Worm (Caenorhabditis elegans) whole organism, L1 larva: ENCODE results near the gene ZK632.11.
A peak's percentile ranks its signal among the peaks of the same experiment; 100 is the strongest.

ENCODE experiments used
- C04F5.9 ChIP-seq: sonication (generic microtip); optimal IDR thresholded peaks from 2 replicates; lab custom pipeline; 2016; ENCODE audit warnings: missing genetic modification characterization, missing compliant biosample characterization
- C16A3.4 ChIP-seq: fragments of 150-350 bp; optimal IDR thresholded peaks from 2 replicates; lab custom pipeline; 2014; ENCODE audit warnings: missing biosample characterization, missing genetic modification characterization
- F16B12.6 ChIP-seq: fragments of 150-350 bp; optimal IDR thresholded peaks from 2 replicates; lab custom pipeline; 2014; ENCODE audit warnings: missing biosample characterization, missing genetic modification characterization
- Y116A8C.19 ChIP-seq: sonication (generic microtip); optimal IDR thresholded peaks from 2 replicates; lab custom pipeline; 2016; ENCODE audit warnings: missing compliant biosample characterization, missing genetic modification characterization, borderline replicate concordance
- aha-1 ChIP-seq: fragments of 150-350 bp; optimal IDR thresholded peaks from 2 replicates; lab custom pipeline; 2014; ENCODE audit warnings: missing biosample characterization, missing genetic modification characterization
- aly-2 ChIP-seq: fragments of 150-350 bp; optimal IDR thresholded peaks from 2 replicates; lab custom pipeline; 2014; ENCODE audit warnings: missing biosample characterization, missing genetic modification characterization
- blmp-1 ChIP-seq: fragments of 150-350 bp; optimal IDR thresholded peaks from 2 replicates; lab custom pipeline; 2014; ENCODE audit warnings: missing biosample characterization, missing genetic modification characterization
- ceh-63 ChIP-seq: fragments of 200-800 bp; sonication (Bioruptor generic); optimal IDR thresholded peaks from 2 replicates; lab custom pipeline; 2018; ENCODE audit warnings: mild to moderate bottlenecking, missing genetic modification characterization, missing compliant biosample characterization
- ceh-88 ChIP-seq: fragments of 200-800 bp; sonication (Bioruptor generic); IDR thresholded peaks from 2 replicates; pipeline ENCODE4 v1.3.6; 2022; ENCODE audit warnings: missing genetic modification characterization, missing compliant biosample characterization
- dpl-1 ChIP-seq, 3 experiments: fragments of 150-350 bp in 2 of 3; sonication (generic microtip) in 1 of 3; optimal IDR thresholded peaks; 2 replicates each; lab custom pipeline; 2014 to 2017; ENCODE audit warnings: missing biosample characterization in 3 of 3, missing genetic modification characterization in 3 of 3, missing genetic modification reagents in 3 of 3
- dsc-1 ChIP-seq: sonication (generic microtip); optimal IDR thresholded peaks from 2 replicates; lab custom pipeline; 2016; ENCODE audit warnings: mild to moderate bottlenecking, missing genetic modification characterization, missing compliant biosample characterization
- efl-1 ChIP-seq, 4 experiments: fragments of 150-350 bp; optimal IDR thresholded peaks in 3 of 4; peaks in 1 of 4; 1 replicate in 1 of 4; 2 replicates in 3 of 4; lab custom pipeline; 2014; ENCODE audit warnings: missing biosample characterization in 2 of 4, missing genetic modification characterization in 2 of 4, missing genetic modification reagents in 2 of 4
- efl-3 ChIP-seq: fragments of 200-800 bp; sonication (Bioruptor generic); optimal IDR thresholded peaks from 2 replicates; lab custom pipeline; 2018; ENCODE audit warnings: mild to moderate bottlenecking, missing genetic modification characterization, missing compliant biosample characterization
- elt-2 ChIP-seq: sonication (generic microtip); optimal IDR thresholded peaks from 2 replicates; lab custom pipeline; 2016; ENCODE audit warnings: missing genetic modification characterization, mild to moderate bottlenecking, inconsistent platforms, missing compliant biosample characterization, missing genetic modification reagents
- fkh-4 ChIP-seq: sonication (generic microtip); optimal IDR thresholded peaks from 2 replicates; lab custom pipeline; 2016; ENCODE audit warnings: missing compliant biosample characterization, missing genetic modification characterization, borderline replicate concordance
- hlh-17 ChIP-seq: fragments of 200-800 bp; sonication (Bioruptor generic); optimal IDR thresholded peaks from 2 replicates; lab custom pipeline; 2018; ENCODE audit warnings: missing genetic modification characterization, mild to moderate bottlenecking, missing compliant biosample characterization, moderate library complexity, borderline replicate concordance
- hlh-4 ChIP-seq: sonication (generic microtip); optimal IDR thresholded peaks from 2 replicates; lab custom pipeline; 2016; ENCODE audit warnings: mild to moderate bottlenecking, missing genetic modification characterization, missing compliant biosample characterization
- irx-1 ChIP-seq: sonication (generic microtip); optimal IDR thresholded peaks from 2 replicates; lab custom pipeline; 2016; ENCODE audit warnings: missing genetic modification characterization, missing compliant biosample characterization
- lin-13 ChIP-seq: fragments of 150-350 bp; optimal IDR thresholded peaks from 2 replicates; lab custom pipeline; 2014; ENCODE audit warnings: missing biosample characterization, missing genetic modification reagents, missing genetic modification characterization
- lin-14 ChIP-seq: fragments of 200-800 bp; sonication (Bioruptor generic); optimal IDR thresholded peaks from 2 replicates; lab custom pipeline; 2018; ENCODE audit warnings: mild to moderate bottlenecking, missing genetic modification characterization, moderate library complexity, missing compliant biosample characterization
- lin-35 ChIP-seq, 2 experiments: fragments of 150-350 bp; optimal IDR thresholded peaks; 2 replicates each; lab custom pipeline; 2014; ENCODE audit warnings: missing biosample characterization in 2 of 2, missing genetic modification characterization in 2 of 2, missing genetic modification reagents in 2 of 2
- lir-3 ChIP-seq: sonication (generic microtip); optimal IDR thresholded peaks from 2 replicates; lab custom pipeline; 2016; ENCODE audit warnings: mild to moderate bottlenecking, missing genetic modification characterization, moderate library complexity, missing compliant biosample characterization; ENCODE audit not compliant: poor library complexity
- mab-9 ChIP-seq: fragments of 200-800 bp; sonication (Bioruptor generic); IDR thresholded peaks from 2 replicates; pipeline ENCODE4 v1.3.6; 2022; ENCODE audit warnings: missing genetic modification reagents, missing genetic modification characterization, missing compliant biosample characterization
- nhr-11 ChIP-seq: fragments of 150-350 bp; optimal IDR thresholded peaks from 2 replicates; lab custom pipeline; 2014; ENCODE audit warnings: missing biosample characterization, missing genetic modification characterization
- nhr-12 ChIP-seq: sonication (generic microtip); optimal IDR thresholded peaks from 2 replicates; lab custom pipeline; 2017; ENCODE audit warnings: missing biosample characterization, missing genetic modification characterization
- nhr-20 ChIP-seq: sonication (generic microtip); optimal IDR thresholded peaks from 2 replicates; lab custom pipeline; 2016; ENCODE audit warnings: mild to moderate bottlenecking, missing genetic modification characterization, missing compliant biosample characterization
- nhr-237 ChIP-seq: fragments of 150-350 bp; optimal IDR thresholded peaks from 2 replicates; lab custom pipeline; 2014; ENCODE audit warnings: missing biosample characterization, missing genetic modification characterization
- nhr-28 ChIP-seq: fragments of 150-350 bp; optimal IDR thresholded peaks from 2 replicates; lab custom pipeline; 2014; ENCODE audit warnings: missing biosample characterization, missing genetic modification characterization
- nhr-47 ChIP-seq: sonication (generic microtip); optimal IDR thresholded peaks from 2 replicates; lab custom pipeline; 2016; ENCODE audit warnings: mild to moderate bottlenecking, missing genetic modification characterization, moderate library complexity, missing compliant biosample characterization
- nhr-71 ChIP-seq: sonication (generic microtip); optimal IDR thresholded peaks from 2 replicates; lab custom pipeline; 2016; ENCODE audit warnings: mild to moderate bottlenecking, missing genetic modification characterization, moderate library complexity, missing compliant biosample characterization
- nhr-77 ChIP-seq: fragments of 150-350 bp; optimal IDR thresholded peaks from 2 replicates; lab custom pipeline; 2014; ENCODE audit warnings: missing biosample characterization, missing genetic modification characterization
- nhr-84 ChIP-seq: sonication (generic microtip); optimal IDR thresholded peaks from 2 replicates; lab custom pipeline; 2017; ENCODE audit warnings: missing biosample characterization, missing genetic modification characterization
- nhr-85 ChIP-seq: sonication (generic microtip); peaks from one replicate; lab custom pipeline; 2016; ENCODE audit warnings: missing genetic modification characterization, inconsistent platforms, missing compliant biosample characterization
- pag-3 ChIP-seq: sonication (generic microtip); optimal IDR thresholded peaks from 2 replicates; lab custom pipeline; 2017; ENCODE audit warnings: missing genetic modification characterization, mild to moderate bottlenecking, missing compliant biosample characterization, antibody characterized with exemption, borderline replicate concordance; ENCODE audit not compliant: insufficient read depth
- pqm-1 ChIP-seq: sonication (generic microtip); optimal IDR thresholded peaks from 3 replicates; lab custom pipeline; 2017; ENCODE audit warnings: missing biosample characterization, missing genetic modification characterization
- skn-1 ChIP-seq: fragments of 150-350 bp; optimal IDR thresholded peaks from 2 replicates; lab custom pipeline; 2014; ENCODE audit warnings: missing biosample characterization, missing genetic modification characterization
- snpc-4 ChIP-seq: fragments of 150-350 bp; optimal IDR thresholded peaks from 2 replicates; lab custom pipeline; 2014; ENCODE audit warnings: missing biosample characterization, missing genetic modification characterization
- sptf-1 ChIP-seq: fragments of 150-350 bp; optimal IDR thresholded peaks from 2 replicates; lab custom pipeline; 2014; ENCODE audit warnings: missing biosample characterization, missing genetic modification characterization
- swsn-7 ChIP-seq: sonication (generic microtip); optimal IDR thresholded peaks from 2 replicates; lab custom pipeline; 2016; ENCODE audit warnings: missing genetic modification characterization, missing compliant biosample characterization
- tbx-2 ChIP-seq: sonication (generic microtip); optimal IDR thresholded peaks from 2 replicates; lab custom pipeline; 2016; ENCODE audit warnings: missing genetic modification characterization, missing compliant biosample characterization
- unc-130 ChIP-seq: fragments of 150-350 bp; optimal IDR thresholded peaks from 2 replicates; lab custom pipeline; 2017; ENCODE audit warnings: missing biosample characterization, missing genetic modification characterization, inconsistent platforms
- unc-30 ChIP-seq: sonication (generic microtip); optimal IDR thresholded peaks from 2 replicates; lab custom pipeline; 2017; ENCODE audit warnings: missing biosample characterization, missing genetic modification characterization
- unc-62 ChIP-seq: fragments of 150-350 bp; optimal IDR thresholded peaks from 2 replicates; lab custom pipeline; 2014; ENCODE audit warnings: missing biosample characterization, missing genetic modification reagents, missing genetic modification characterization
- unc-86 ChIP-seq: sonication (generic microtip); optimal IDR thresholded peaks from 2 replicates; lab custom pipeline; 2016; ENCODE audit warnings: missing genetic modification characterization, missing compliant biosample characterization
- vab-15 ChIP-seq: sonication (generic microtip); optimal IDR thresholded peaks from 2 replicates; lab custom pipeline; 2017; ENCODE audit warnings: missing genotype, mild to moderate bottlenecking, missing genetic modification characterization, missing compliant biosample characterization
- xbp-1 ChIP-seq: sonication (generic microtip); optimal IDR thresholded peaks from 2 replicates; lab custom pipeline; 2016; ENCODE audit warnings: missing genetic modification characterization, missing compliant biosample characterization
- zag-1 ChIP-seq: fragments of 150-350 bp; optimal IDR thresholded peaks from 2 replicates; lab custom pipeline; 2014; ENCODE audit warnings: missing biosample characterization, missing genetic modification characterization
- zip-4 ChIP-seq: fragments of 200-800 bp; sonication (Bioruptor generic); optimal IDR thresholded peaks from 2 replicates; lab custom pipeline; 2018; ENCODE audit warnings: mild to moderate bottlenecking, missing genetic modification characterization, moderate library complexity, missing compliant biosample characterization
- ztf-11 ChIP-seq, 2 experiments: sonication (generic microtip); optimal IDR thresholded peaks; 2 replicates each; lab custom pipeline; 2016 to 2017; ENCODE audit warnings: missing genetic modification characterization in 2 of 2, missing biosample characterization in 1 of 2, missing compliant biosample characterization in 1 of 2
- ztf-4 ChIP-seq: fragments of 150-350 bp; optimal IDR thresholded peaks from 2 replicates; lab custom pipeline; 2014; ENCODE audit warnings: missing biosample characterization, missing genetic modification characterization

The ZK632.11 gene

ce11 chrIII:9823748-9824147 lies 4.0 kb upstream of the ZK632.11 start:
- peak; percentile 51 for TF ChIP-seq nhr-85 (tag; lab: Kevin White, UChicago)
- TF ChIP-seq dpl-1 (GFP tag; optimal IDR thresholded peaks at IDR 0.05; lab: Kevin White, UChicago), result no peak
- no peak for TF ChIP-seq Y116A8C.19 (tag; lab: Kevin White, UChicago)

- TF ChIP-seq nhr-20 (tag; lab: Kevin White, UChicago) (peak; percentile 31), pqm-1 (tag; lab: Kevin White, UChicago) (no peak), unc-62 (GFP tag; lab: Kevin White, UChicago) (no peak), hlh-4 (tag; lab: Kevin White, UChicago) (no peak), nhr-71 (tag; lab: Kevin White, UChicago) (peak; percentile 61), aha-1 (tag; lab: Kevin White, UChicago) (no peak), efl-1 (optimal IDR thresholded peaks at IDR 0.05; lab: Kevin White, UChicago) (no peak), efl-1 (GFP tag; optimal IDR thresholded peaks at IDR 0.05 in 1 of 2; lab: Kevin White, UChicago) (no peak), vab-15 (no peak), nhr-77 (tag; lab: Kevin White, UChicago) (no peak), hlh-17 (GFP tag; lab: Kevin White, UChicago) (no peak), nhr-28 (tag; lab: Kevin White, UChicago) (no peak), dpl-1 (GFP tag; optimal IDR thresholded peaks at IDR 0.05; lab: Kevin White, UChicago) (no peak), tbx-2 (tag; lab: Kevin White, UChicago) (no peak), unc-86 (tag; lab: Kevin White, UChicago) (no peak), lin-14 (GFP tag; lab: Kevin White, UChicago) (no peak), nhr-85 (tag; lab: Kevin White, UChicago) (peak; percentile 81), ceh-63 (GFP tag; lab: Kevin White, UChicago) (no peak), dsc-1 (tag; lab: Kevin White, UChicago) (no peak), lin-35 (GFP tag; optimal IDR thresholded peaks at IDR 0.05; lab: Kevin White, UChicago) (no peak), C04F5.9 (no peak), Y116A8C.19 (tag; lab: Kevin White, UChicago) (no peak), sptf-1 (no peak), snpc-4 (tag; lab: Kevin White, UChicago) (no peak), nhr-84 (tag; lab: Kevin White, UChicago) (no peak), nhr-12 (no peak), nhr-11 (tag; lab: Kevin White, UChicago) (no peak), zip-4 (GFP tag; lab: Kevin White, UChicago) (no peak), efl-3 (GFP tag; lab: Kevin White, UChicago) (no peak), nhr-47 (peak; percentile 38), F16B12.6 (no peak), skn-1 (tag; lab: Kevin White, UChicago) (no peak), irx-1 (tag; lab: Kevin White, UChicago) (no peak), unc-130 (tag; lab: Kevin White, UChicago) (no peak), blmp-1 (no peak), ztf-4 (tag; lab: Kevin White, UChicago) (no peak), fkh-4 (no peak), lin-13 (GFP tag; lab: Kevin White, UChicago) (peak; percentile 8), ztf-11 (tag; optimal IDR thresholded peaks at IDR 0.05; lab: Kevin White, UChicago) (no peak), pag-3 (no peak), zag-1 (tag; lab: Kevin White, UChicago) (no peak), lir-3 (tag; lab: Kevin White, UChicago) (no peak), unc-30 (no peak), nhr-237 (tag; lab: Kevin White, UChicago) (no peak), elt-2 (peak; percentile 11), ceh-88 (GFP tag; lab: Robert Waterston, UW) (no peak), C16A3.4 (no peak), swsn-7 (tag; lab: Kevin White, UChicago) (no peak), xbp-1 (tag; lab: Kevin White, UChicago) (no peak), aly-2 (tag; lab: Kevin White, UChicago) (no peak), mab-9 (GFP tag; lab: Robert Waterston, UW) (no peak)
Measured at ce11 chrIII:9824330-9824934, 3.3 kb upstream of the ZK632.11 start, which contains the start of gene lin-52. TSS of gene lin-52 (minus strand) at chrIII:9824750.
